Worm (Caenorhabditis elegans) whole organism, midembryonic: ENCODE data around the gene srsx-9.

Source experiments
- cog-1 ChIP-seq: sonication (generic microtip); optimal IDR thresholded peaks from 2 replicates; lab custom pipeline; 2016; ENCODE audit warnings: missing genetic modification characterization, missing compliant biosample characterization
- flt-1 ChIP-seq: fragments of 200-800 bp; sonication (Bioruptor generic); IDR thresholded peaks from 2 replicates; pipeline ENCODE4 v1.3.6; 2022; ENCODE audit warnings: missing genetic modification characterization, missing compliant biosample characterization
- tab-1 ChIP-seq: fragments of 200-800 bp; sonication (Bioruptor generic); IDR thresholded peaks from 2 replicates; pipeline ENCODE4 v1.3.6; 2022; ENCODE audit warnings: missing genetic modification characterization, missing compliant biosample characterization
- ztf-29 ChIP-seq: fragments of 200-800 bp; sonication (Bioruptor generic); IDR thresholded peaks from 2 replicates; pipeline ENCODE4 v1.3.6; 2022; ENCODE audit warnings: missing genetic modification reagents, missing genetic modification characterization, missing compliant biosample characterization

- TF ChIP-seq tab-1 (GFP tag; lab: Robert Waterston, UW) (no peak), ztf-29 (no peak), cog-1 (tag; lab: Kevin White, UChicago) (no peak), flt-1 (GFP tag; lab: Robert Waterston, UW) (no peak)
Measured at ce11 chrV:4956529-4956928, 16.3 kb downstream of the srsx-9 start, which contains the start of gene str-208.
